Worm (Caenorhabditis elegans) whole organism, young adult: Measurements from ENCODE around the gene C39E6.2.

Source experiments
- B0019.2 ChIP-seq: fragments of 200-800 bp; sonication (Bioruptor generic); conservative IDR thresholded peaks from 2 replicates; pipeline ENCODE4 v1.3.6; 2022; ENCODE audit warnings: missing genetic modification reagents, missing genetic modification characterization, missing compliant biosample characterization
- B0035.1 ChIP-seq: sonication (generic microtip); optimal IDR thresholded peaks from 2 replicates; lab custom pipeline; 2016; ENCODE audit warnings: missing genetic modification characterization, mild to moderate bottlenecking, missing compliant biosample characterization, missing genotype, missing genetic modification reagents
- B0261.1 ChIP-seq: sonication (generic microtip); optimal IDR thresholded peaks from 2 replicates; lab custom pipeline; 2016; ENCODE audit warnings: mild to moderate bottlenecking, missing genetic modification characterization, moderate library complexity, missing compliant biosample characterization
- C17E4.6 ChIP-seq: fragments of 200-800 bp; sonication (Bioruptor generic); IDR thresholded peaks from 2 replicates; pipeline ENCODE4 v1.3.6; 2022; ENCODE audit warnings: missing genetic modification reagents, missing genetic modification characterization, missing compliant biosample characterization
- F10E7.11 ChIP-seq: sonication (generic microtip); optimal IDR thresholded peaks from 2 replicates; lab custom pipeline; 2017; ENCODE audit warnings: mild to moderate bottlenecking, missing genetic modification characterization, moderate library complexity, missing compliant biosample characterization
- F37B4.10 ChIP-seq: fragments of 200-800 bp; sonication (Bioruptor generic); IDR thresholded peaks from 2 replicates; pipeline ENCODE4 v1.3.6; 2022; ENCODE audit warnings: missing genetic modification characterization, missing compliant biosample characterization
- F39B2.1 ChIP-seq: fragments of 200-800 bp; sonication (Bioruptor generic); IDR thresholded peaks from 2 replicates; pipeline ENCODE4 v1.3.6; 2022; ENCODE audit warnings: missing genetic modification reagents, missing genetic modification characterization, missing compliant biosample characterization
- F55B11.4 ChIP-seq: sonication (generic microtip); optimal IDR thresholded peaks from 2 replicates; lab custom pipeline; 2016; ENCODE audit warnings: missing compliant biosample characterization, missing genetic modification characterization, borderline replicate concordance; ENCODE audit not compliant: insufficient read depth
- F57A8.1 ChIP-seq: fragments of 200-800 bp; sonication (Bioruptor generic); optimal IDR thresholded peaks from 2 replicates; lab custom pipeline; 2018; ENCODE audit warnings: mild to moderate bottlenecking, missing genetic modification characterization, moderate library complexity, missing compliant biosample characterization
- K11D2.4 ChIP-seq: fragments of 200-800 bp; sonication (Bioruptor generic); IDR thresholded peaks from 2 replicates; pipeline ENCODE4 v1.3.6; 2022; ENCODE audit warnings: missing genetic modification reagents, missing genetic modification characterization, missing compliant biosample characterization
- K12H6.12 ChIP-seq: fragments of 200-800 bp; sonication (Bioruptor generic); optimal IDR thresholded peaks from 2 replicates; lab custom pipeline; 2018; ENCODE audit warnings: mild to moderate bottlenecking, missing genetic modification characterization, missing compliant biosample characterization
- Y56A3A.18 ChIP-seq: fragments of 200-800 bp; sonication (Bioruptor generic); IDR thresholded peaks from 2 replicates; pipeline ENCODE4 v1.3.6; 2022; ENCODE audit warnings: missing genetic modification reagents, missing genetic modification characterization, missing compliant biosample characterization
- Y79H2A.3 ChIP-seq: fragments of 200-800 bp; sonication (Bioruptor generic); conservative IDR thresholded peaks from 2 replicates; pipeline ENCODE4 v1.3.6; 2022; ENCODE audit warnings: missing genetic modification reagents, missing genetic modification characterization, missing compliant biosample characterization
- akir-1 ChIP-seq: fragments of 200-800 bp; sonication (Bioruptor generic); optimal IDR thresholded peaks from 2 replicates; lab custom pipeline; 2018; ENCODE audit warnings: mild to moderate bottlenecking, missing genetic modification characterization, moderate library complexity, missing compliant biosample characterization
- aptf-3 ChIP-seq: fragments of 200-800 bp; sonication (Bioruptor generic); IDR thresholded peaks from 2 replicates; pipeline ENCODE4 v1.3.6; 2022; ENCODE audit warnings: missing genetic modification characterization, missing compliant biosample characterization
- bed-1 ChIP-seq: fragments of 200-800 bp; sonication (Bioruptor generic); IDR thresholded peaks from 2 replicates; pipeline ENCODE4 v1.3.6; 2022; ENCODE audit warnings: missing genetic modification reagents, missing genetic modification characterization, missing compliant biosample characterization
- ccch-3 ChIP-seq: fragments of 200-800 bp; sonication (Bioruptor generic); optimal IDR thresholded peaks from 2 replicates; lab custom pipeline; 2018; ENCODE audit warnings: mild to moderate bottlenecking, missing genetic modification characterization, missing compliant biosample characterization
- ceh-40 ChIP-seq: fragments of 200-800 bp; sonication (Bioruptor generic); IDR thresholded peaks from 2 replicates; pipeline ENCODE4 v1.3.6; 2022; ENCODE audit warnings: missing genetic modification characterization, missing compliant biosample characterization
- ceh-91 ChIP-seq: fragments of 200-800 bp; sonication (Bioruptor generic); IDR thresholded peaks from 2 replicates; pipeline ENCODE4 v1.3.6; 2022; ENCODE audit warnings: missing genetic modification reagents, missing genetic modification characterization, missing compliant biosample characterization
- efl-1 ChIP-seq: fragments of 150-350 bp; optimal IDR thresholded peaks from 2 replicates; lab custom pipeline; 2014; ENCODE audit warnings: missing biosample characterization, missing genetic modification reagents, missing genetic modification characterization
- ekl-4 ChIP-seq: fragments of 200-800 bp; sonication (Bioruptor generic); IDR thresholded peaks from 2 replicates; pipeline ENCODE4 v1.3.6; 2022; ENCODE audit warnings: missing genetic modification reagents, missing genetic modification characterization, missing compliant biosample characterization
- fkh-3 ChIP-seq: sonication (generic microtip); optimal IDR thresholded peaks from 2 replicates; lab custom pipeline; 2016; ENCODE audit warnings: mild to moderate bottlenecking, missing genetic modification characterization, missing compliant biosample characterization
- hlh-26 ChIP-seq: fragments of 200-800 bp; sonication (Bioruptor generic); conservative IDR thresholded peaks from 2 replicates; pipeline ENCODE4 v1.3.6; 2022; ENCODE audit warnings: missing genetic modification reagents, missing genetic modification characterization, missing compliant biosample characterization
- hmg-20 ChIP-seq: fragments of 200-800 bp; sonication (Bioruptor generic); IDR thresholded peaks from 2 replicates; pipeline ENCODE4 v1.3.6; 2022; ENCODE audit warnings: missing genetic modification reagents, missing genetic modification characterization, missing compliant biosample characterization
- hrde-1 ChIP-seq: sonication (generic microtip); optimal IDR thresholded peaks from 2 replicates; lab custom pipeline; 2016; ENCODE audit warnings: missing genetic modification characterization, mild to moderate bottlenecking, missing compliant biosample characterization, moderate library complexity, missing genotype, missing genetic modification reagents, borderline replicate concordance
- hsf-1 ChIP-seq: fragments of 200-800 bp; sonication (Bioruptor generic); IDR thresholded peaks from 2 replicates; pipeline ENCODE4 v1.3.6; 2022; ENCODE audit warnings: missing genetic modification reagents, missing genetic modification characterization, missing compliant biosample characterization
- lin-26 ChIP-seq: fragments of 200-800 bp; sonication (Bioruptor generic); IDR thresholded peaks from 2 replicates; pipeline ENCODE4 v1.3.6; 2022; ENCODE audit warnings: missing genetic modification reagents, missing genetic modification characterization, missing compliant biosample characterization
- lin-35 ChIP-seq, 3 experiments: fragments of 150-350 bp in 2 of 3; sonication (generic microtip) in 1 of 3; optimal IDR thresholded peaks; 2 replicates each; lab custom pipeline; 2014 to 2018; ENCODE audit warnings: missing biosample characterization in 3 of 3, missing genetic modification characterization in 3 of 3, missing genetic modification reagents in 3 of 3
- lsl-1 ChIP-seq: fragments of 200-800 bp; sonication (Bioruptor generic); optimal IDR thresholded peaks from 2 replicates; lab custom pipeline; 2018; ENCODE audit warnings: mild to moderate bottlenecking, missing genetic modification characterization, moderate library complexity, missing compliant biosample characterization
- madf-3 ChIP-seq: fragments of 200-800 bp; sonication (Bioruptor generic); IDR thresholded peaks from 2 replicates; pipeline ENCODE4 v1.3.6; 2022; ENCODE audit warnings: missing genetic modification reagents, missing genetic modification characterization, missing compliant biosample characterization
- mcd-1 ChIP-seq: fragments of 200-800 bp; sonication (Bioruptor generic); IDR thresholded peaks from 2 replicates; pipeline ENCODE4 v1.3.6; 2022; ENCODE audit warnings: missing genetic modification reagents, missing genetic modification characterization, missing compliant biosample characterization
- mel-28 ChIP-seq: sonication (generic microtip); optimal IDR thresholded peaks from 2 replicates; lab custom pipeline; 2016; ENCODE audit warnings: borderline replicate concordance, mild to moderate bottlenecking, missing genetic modification characterization, missing compliant biosample characterization
- mes-4 ChIP-seq: sonication (generic microtip); optimal IDR thresholded peaks from 2 replicates; lab custom pipeline; 2016; ENCODE audit warnings: missing genotype, missing genetic modification characterization, missing compliant biosample characterization
- nhr-179 ChIP-seq: sonication (generic microtip); optimal IDR thresholded peaks from 2 replicates; lab custom pipeline; 2016; ENCODE audit warnings: mild to moderate bottlenecking, missing genetic modification characterization, missing compliant biosample characterization
- rcor-1 ChIP-seq: fragments of 200-800 bp; sonication (Bioruptor generic); IDR thresholded peaks from 2 replicates; pipeline ENCODE4 v1.3.6; 2022; ENCODE audit warnings: missing genetic modification reagents, missing genetic modification characterization, missing compliant biosample characterization
- rpc-1 ChIP-seq, 2 experiments: fragments of 150-350 bp in 1 of 2; sonication (generic microtip) in 1 of 2; optimal IDR thresholded peaks; 2 replicates each; lab custom pipeline; 2014 to 2018; ENCODE audit warnings: missing biosample characterization in 1 of 2, missing genetic modification characterization in 1 of 2, missing genetic modification reagents in 1 of 2, missing genotype in 1 of 2
- snpc-1.1 ChIP-seq: sonication (generic microtip); optimal IDR thresholded peaks from 2 replicates; lab custom pipeline; 2017; ENCODE audit warnings: missing genetic modification characterization, mild to moderate bottlenecking, missing compliant biosample characterization, antibody characterized with exemption, moderate library complexity, missing genotype, missing genetic modification reagents; ENCODE audit not compliant: insufficient read depth
- snpc-1.3 ChIP-seq: sonication (generic microtip); optimal IDR thresholded peaks from 2 replicates; lab custom pipeline; 2017; ENCODE audit warnings: missing genetic modification characterization, mild to moderate bottlenecking, missing compliant biosample characterization, antibody characterized with exemption, moderate library complexity, missing genotype, missing genetic modification reagents; ENCODE audit not compliant: insufficient read depth
- snpc-4 ChIP-seq, 5 experiments: fragments of 150-350 bp in 1 of 5; sonication (generic microtip) in 4 of 5; optimal IDR thresholded peaks; 2 replicates each; lab custom pipeline; 2014 to 2018; ENCODE audit warnings: missing genetic modification characterization in 5 of 5, missing biosample characterization in 3 of 5, antibody characterized with exemption in 2 of 5, mild to moderate bottlenecking in 2 of 5, missing compliant biosample characterization in 2 of 5, missing genotype in 2 of 5, moderate library complexity in 2 of 5, missing genetic modification reagents in 1 of 5
- unc-62 ChIP-seq: fragments of 150-350 bp; optimal IDR thresholded peaks from 2 replicates; lab custom pipeline; 2014; ENCODE audit warnings: missing biosample characterization, missing genetic modification reagents, missing genetic modification characterization
- xnd-1 ChIP-seq: sonication (generic microtip); optimal IDR thresholded peaks from 2 replicates; lab custom pipeline; 2016; ENCODE audit warnings: missing genotype, missing genetic modification reagents, missing genetic modification characterization, missing compliant biosample characterization
- zfh-2 ChIP-seq: fragments of 200-800 bp; sonication (Bioruptor generic); conservative IDR thresholded peaks from 2 replicates; pipeline ENCODE4 v1.3.6; 2022; ENCODE audit warnings: missing genetic modification reagents, missing genetic modification characterization, missing compliant biosample characterization
- ztf-22 ChIP-seq: fragments of 200-800 bp; sonication (Bioruptor generic); optimal IDR thresholded peaks from 2 replicates; lab custom pipeline; 2018; ENCODE audit warnings: mild to moderate bottlenecking, missing genetic modification characterization, moderate library complexity, missing compliant biosample characterization
- ztf-25 ChIP-seq: fragments of 200-800 bp; sonication (Bioruptor generic); IDR thresholded peaks from 2 replicates; pipeline ENCODE4 v1.3.6; 2022; ENCODE audit warnings: missing genetic modification reagents, missing genetic modification characterization, missing compliant biosample characterization

Gene C39E6.2

ce11 chrX:4715107-4715506 is 39.8 kb downstream of the C39E6.2 start, which contains the start of gene rpl-25.1:
rpl-25.1 (plus strand) TSS chrX:4715178.
- TF ChIP-seq F57A8.1 (GFP tag; lab: Kevin White, UChicago) (no peak), zfh-2 (GFP tag; lab: Robert Waterston, UW) (peak; percentile 78), ceh-40 (GFP tag; lab: Robert Waterston, UW) (no peak)

ce11 chrX:4711698-4712329 is 43.1 kb downstream of the C39E6.2 start, which contains the start of the genes dnj-14 and glit-1:
dnj-14 (minus strand) TSS chrX:4711748.
glit-1 (plus strand) TSS chrX:4712279.
- TF ChIP-seq efl-1 (peak; percentile 31), hrde-1 (no peak), Y56A3A.18 (0 out of 2 replicates have a peak, but pooled peaks have one; percentile 51), F37B4.10 (no peak), ccch-3 (GFP tag; lab: Kevin White, UChicago) (no peak), C17E4.6 (GFP tag; lab: Robert Waterston, UW) (no peak), B0261.1 (tag; lab: Kevin White, UChicago) (no peak), B0019.2 (no peak), fkh-3 (tag; lab: Kevin White, UChicago) (no peak), mes-4 (no peak), F55B11.4 (tag; lab: Kevin White, UChicago) (no peak), mel-28 (tag; lab: Kevin White, UChicago) (no peak), snpc-1.1 (tag; lab: Kevin White, UChicago) (no peak), F10E7.11 (tag; lab: Kevin White, UChicago) (no peak), nhr-179 (tag; lab: Kevin White, UChicago) (no peak), Y79H2A.3 (GFP tag; lab: Robert Waterston, UW) (no peak), snpc-1.3 (peak; percentile 4), unc-62 (GFP tag; lab: Kevin White, UChicago) (peak; percentile 51), bed-1 (GFP tag; lab: Robert Waterston, UW) (no peak), rcor-1 (GFP tag; lab: Robert Waterston, UW) (peak; percentile 50), rpc-1 (optimal IDR thresholded peaks at IDR 0.05; lab: Kevin White, UChicago) (no peak), rpc-1 (tag; optimal IDR thresholded peaks at IDR 0.05; lab: Kevin White, UChicago) (no peak), hlh-26 (GFP tag; lab: Robert Waterston, UW) (no peak), F39B2.1 (GFP tag; lab: Robert Waterston, UW) (no peak), mcd-1 (GFP tag; lab: Robert Waterston, UW) (peak; percentile 89), K12H6.12 (tag; lab: Kevin White, UChicago) (peak; percentile 70), aptf-3 (GFP tag; lab: Robert Waterston, UW) (no peak), lin-35 (GFP tag; optimal IDR thresholded peaks at IDR 0.05; lab: Kevin White, UChicago) (peak in 1 of 3 experiments; percentile 58), B0035.1 (tag; lab: Kevin White, UChicago) (no peak), hsf-1 (no peak), snpc-4 (GFP tag; optimal IDR thresholded peaks at IDR 0.05; lab: Kevin White, UChicago) (no peak), snpc-4 (tag; optimal IDR thresholded peaks at IDR 0.05; lab: Kevin White, UChicago) (peak in 3 of 4 experiments; percentile 49 to 70 (median 53)), akir-1 (GFP tag; lab: Kevin White, UChicago) (no peak), ceh-91 (no peak), lsl-1 (GFP tag; lab: Kevin White, UChicago) (peak; percentile 28), hmg-20 (GFP tag; lab: Robert Waterston, UW) (0 out of 2 replicates have a peak, but pooled peaks have one; percentile 45), ekl-4 (0 out of 2 replicates have a peak, but pooled peaks have one; percentile 20), ztf-22 (GFP tag; lab: Kevin White, UChicago) (peak; percentile 19), xnd-1 (no peak), ztf-25 (GFP tag; lab: Robert Waterston, UW) (no peak), K11D2.4 (peak; percentile 62; the same call in 1 of the 2 replicates), madf-3 (no peak), lin-26 (GFP tag; lab: Robert Waterston, UW) (no peak)
